Fruit fly (Drosophila melanogaster): ENCODE measurements around the gene Sms.

Sms gene

DNA sequence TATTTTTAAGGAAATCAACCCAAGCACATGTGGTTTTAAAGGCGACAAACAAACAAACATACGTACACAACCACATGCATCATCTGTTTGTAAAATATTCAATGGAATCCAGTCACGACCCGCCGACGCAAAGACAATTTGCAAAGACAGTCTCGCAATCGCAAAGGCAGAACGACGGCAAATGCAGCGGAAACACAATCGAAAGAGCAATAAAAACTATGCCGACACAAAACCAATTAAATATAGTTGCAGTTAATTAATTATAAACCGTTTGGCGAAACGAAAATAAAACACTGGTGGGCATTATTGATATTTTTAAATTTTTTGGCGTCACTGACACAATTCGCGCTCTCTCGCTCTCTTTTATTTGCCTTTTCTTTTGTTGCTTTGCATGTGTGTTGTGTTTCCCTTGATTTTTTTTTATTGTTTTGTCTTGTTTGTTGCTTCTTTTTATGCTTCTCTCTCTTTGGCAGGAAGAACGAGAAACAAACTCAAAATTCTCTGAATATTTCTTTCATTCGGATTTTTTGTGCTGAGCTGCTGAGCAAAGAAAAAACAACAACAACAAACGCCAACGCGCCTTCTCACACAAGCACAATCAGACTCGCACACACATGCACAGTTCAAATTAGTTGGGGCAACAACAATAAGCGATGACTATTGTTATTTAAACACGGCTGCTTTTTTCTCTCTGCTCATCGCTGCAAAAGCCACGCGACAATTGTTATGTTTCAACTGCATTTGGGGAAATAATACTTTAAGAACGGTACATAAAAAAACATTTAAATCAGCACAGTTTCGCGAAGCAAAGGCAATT lies 11.3 kb downstream of the Sms start:
- TF ChIP-seq Snoo (tag; optimal IDR thresholded peaks at IDR 0.05) (no peak), CG13204 (GFP tag; optimal IDR thresholded peaks at IDR 0.05) (peak; percentile 69), CG17806 (tag; optimal IDR thresholded peaks at IDR 0.05) (peak; percentile 51), CG12605 (GFP tag; IDR thresholded peaks at IDR 0.05) (peak; percentile 95), D1 (tag; optimal IDR thresholded peaks at IDR 0.05) (peak; percentile 31), gl (tag; optimal IDR thresholded peaks at IDR 0.05) (peak; percentile 84), CG15710 (tag; optimal IDR thresholded peaks at IDR 0.05) (peak; percentile 68), CG4496 (GFP tag; IDR thresholded peaks at IDR 0.05) (peak; percentile 90), rn (GFP tag; IDR thresholded peaks at IDR 0.05) (peak; percentile 46; the same call in 1 of the 2 replicates), CG8159 (tag; optimal IDR thresholded peaks at IDR 0.05) (peak; percentile 55), CG34367 (tag; optimal IDR thresholded peaks at IDR 0.05) (peak; percentile 62), fd96Ca (GFP tag; IDR thresholded peaks at IDR 0.05) (peak; percentile 69), Pif1B (GFP tag; optimal IDR thresholded peaks at IDR 0.05) (peak; percentile 63), CG14655 (GFP tag; optimal IDR thresholded peaks at IDR 0.05) (peak; percentile 75), CG8301 (tag; optimal IDR thresholded peaks at IDR 0.05) (peak; percentile 74), CG32121 (GFP tag; IDR thresholded peaks at IDR 0.05) (peak; percentile 76), EcR (GFP tag; optimal IDR thresholded peaks at IDR 0.05) (peak; percentile 40), CG9948 (tag; optimal IDR thresholded peaks at IDR 0.05) (peak; percentile 18), CG10348 (GFP tag; IDR thresholded peaks at IDR 0.05) (no peak), Ets98B (GFP tag; IDR thresholded peaks at IDR 0.05) (peak; percentile 79), Pif1A (GFP tag; optimal IDR thresholded peaks at IDR 0.05) (peak; percentile 61)

DNA sequence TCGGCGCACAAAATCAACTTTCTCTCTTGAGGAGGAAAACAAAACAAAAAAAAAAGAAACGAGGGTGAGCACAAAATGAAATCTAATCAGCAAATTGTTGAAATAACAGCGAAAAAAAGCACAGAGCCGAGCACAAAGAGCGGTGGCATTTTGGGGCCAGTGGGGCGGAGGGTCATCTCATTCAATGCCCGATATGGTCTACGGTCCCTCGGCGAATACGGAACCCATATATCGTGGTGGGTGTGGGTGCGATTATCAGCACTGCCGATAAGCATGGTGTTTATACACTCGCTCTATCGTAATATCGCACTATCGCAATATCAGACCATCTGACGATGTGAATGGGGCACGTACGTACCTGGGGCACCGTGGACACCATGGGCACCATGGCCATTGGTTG lies 18.4 kb downstream of the Sms start:
- TF ChIP-seq CG14655 (GFP tag; optimal IDR thresholded peaks at IDR 0.05), result no peak
- TF ChIP-seq CG34367 (tag; optimal IDR thresholded peaks at IDR 0.05), result no peak
- TF ChIP-seq Pif1A (GFP tag; optimal IDR thresholded peaks at IDR 0.05), result no peak
- no peak for TF ChIP-seq CG32121 (GFP tag; IDR thresholded peaks at IDR 0.05)
- peak; percentile 51 for TF ChIP-seq EcR (GFP tag; optimal IDR thresholded peaks at IDR 0.05)
- no peak for TF ChIP-seq CG8159 (tag; optimal IDR thresholded peaks at IDR 0.05)
- TF ChIP-seq CG12605 (GFP tag; IDR thresholded peaks at IDR 0.05), result no peak

DNA sequence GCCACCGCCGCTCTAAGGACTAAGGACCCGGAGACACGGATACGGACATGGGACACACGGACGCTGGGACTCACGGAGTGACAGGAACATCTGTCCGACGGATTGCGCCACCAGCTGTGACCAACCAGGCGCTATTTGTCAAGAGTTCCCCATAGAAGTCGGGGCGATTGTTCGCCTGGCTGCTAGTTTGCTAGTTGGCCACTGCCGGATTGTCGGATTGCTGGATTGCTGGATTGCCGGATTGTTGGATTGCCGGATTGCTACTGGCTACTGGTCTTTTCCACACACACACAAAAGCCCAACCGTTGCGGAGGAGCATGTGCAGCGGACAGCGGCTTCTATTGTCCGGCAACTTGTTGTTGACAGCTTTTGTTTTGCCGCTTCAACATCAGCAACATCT lies 49.8 kb downstream of the Sms start:
- TF ChIP-seq CG17806 (tag; optimal IDR thresholded peaks at IDR 0.05) (no peak), CG4496 (GFP tag; IDR thresholded peaks at IDR 0.05) (no peak)

DNA sequence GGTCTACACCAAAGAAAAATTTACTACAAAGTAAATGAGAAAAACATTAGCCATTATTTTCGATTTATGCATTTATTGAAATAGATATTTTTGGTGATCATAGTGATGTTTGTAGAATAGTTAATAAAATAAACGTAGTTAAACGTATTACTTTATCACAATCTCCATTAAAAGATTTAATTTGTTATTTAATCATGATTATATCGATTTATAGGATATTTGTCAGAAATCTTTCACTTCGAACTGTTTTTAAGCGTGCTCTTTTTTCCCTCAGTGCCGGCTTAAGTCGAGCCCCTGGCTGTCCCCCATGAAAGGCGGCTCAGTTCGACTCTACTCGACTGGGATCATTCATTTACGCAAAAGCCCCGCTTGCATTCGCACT lies 53.4 kb downstream of the Sms start:
- no peak for TF ChIP-seq CG8301 (tag; optimal IDR thresholded peaks at IDR 0.05)
- TF ChIP-seq CG14655 (GFP tag; optimal IDR thresholded peaks at IDR 0.05), result peak; percentile 39

DNA sequence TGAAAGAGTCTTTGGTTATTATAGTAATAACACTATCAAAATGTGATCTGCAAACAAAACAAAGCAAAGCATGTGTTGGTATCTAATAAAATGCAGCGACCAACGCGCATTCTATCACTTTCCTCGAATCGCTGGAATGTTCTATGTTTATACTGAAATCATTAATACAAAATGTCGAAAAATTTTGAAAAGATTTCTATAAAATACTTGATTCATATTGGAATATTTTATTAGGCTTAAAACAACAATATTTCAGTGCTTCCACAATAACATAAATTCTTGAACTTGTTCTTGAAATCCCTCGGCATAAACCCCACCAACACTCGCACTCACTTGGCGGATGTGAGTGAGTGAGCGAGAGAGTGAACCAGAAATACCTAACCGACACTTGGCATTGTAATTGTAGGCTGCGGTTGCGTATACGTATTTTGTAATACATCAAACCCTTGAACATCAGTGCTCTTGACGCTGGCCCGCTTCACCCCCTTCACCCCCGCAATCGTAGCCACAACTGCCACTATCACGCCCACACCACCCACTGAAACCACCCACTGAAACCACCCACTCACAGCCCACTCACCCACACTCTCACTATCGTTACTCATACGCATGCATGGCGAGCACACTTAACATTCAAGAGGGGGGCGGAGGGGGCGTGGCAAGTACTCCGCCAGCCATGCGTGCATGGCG lies 54.0 kb downstream of the Sms start:
- TF ChIP-seq CG12605 (GFP tag; IDR thresholded peaks at IDR 0.05), result peak; percentile 73
- no peak for TF ChIP-seq CG13204 (GFP tag; optimal IDR thresholded peaks at IDR 0.05)
- peak; percentile 9; the same call in 1 of the 2 replicates for TF ChIP-seq CG32121 (GFP tag; IDR thresholded peaks at IDR 0.05)
- peak; percentile 31; the same call in 2 of the 3 replicates for TF ChIP-seq CG4496 (GFP tag; IDR thresholded peaks at IDR 0.05)
- peak; percentile 47 for TF ChIP-seq Ets98B (GFP tag; IDR thresholded peaks at IDR 0.05)

Data from whole organism, pupa.